Worm (Caenorhabditis elegans) whole organism, mixed stage, embryonic: Measurements from ENCODE around the gene K10G6.5.

ENCODE experiments used
- M03D4.4 ChIP-seq: sonication (generic microtip); optimal IDR thresholded peaks from 2 replicates; lab custom pipeline; 2017; ENCODE audit warnings: mild to moderate bottlenecking, missing genetic modification characterization, missing compliant biosample characterization
- bed-3 ChIP-seq: fragments of 200-800 bp; sonication (Bioruptor generic); optimal IDR thresholded peaks from 3 replicates; lab custom pipeline; 2018; ENCODE audit warnings: mild to moderate bottlenecking, missing genetic modification characterization, moderate library complexity, missing compliant biosample characterization
- blmp-1 ChIP-seq: fragments of 150-350 bp; optimal IDR thresholded peaks from 2 replicates; lab custom pipeline; 2014; ENCODE audit warnings: missing biosample characterization, missing genetic modification characterization
- ceh-43 ChIP-seq: fragments of 200-800 bp; sonication (Bioruptor generic); optimal IDR thresholded peaks from 2 replicates; lab custom pipeline; 2018; ENCODE audit warnings: mild to moderate bottlenecking, missing genetic modification characterization, moderate library complexity, missing compliant biosample characterization
- ceh-83 ChIP-seq: fragments of 200-800 bp; sonication (Bioruptor generic); optimal IDR thresholded peaks from 2 replicates; lab custom pipeline; 2018; ENCODE audit warnings: mild to moderate bottlenecking, missing genetic modification characterization, missing compliant biosample characterization
- ces-1 ChIP-seq: fragments of 150-350 bp; optimal IDR thresholded peaks from 2 replicates; lab custom pipeline; 2014; ENCODE audit warnings: missing biosample characterization, missing genetic modification reagents, missing genetic modification characterization
- cnd-1 ChIP-seq: fragments of 200-800 bp; sonication (Bioruptor generic); optimal IDR thresholded peaks from 2 replicates; lab custom pipeline; 2018; ENCODE audit warnings: mild to moderate bottlenecking, missing genetic modification characterization, missing compliant biosample characterization
- drap-1 ChIP-seq: fragments of 200-800 bp; sonication (Bioruptor generic); optimal IDR thresholded peaks from 3 replicates; lab custom pipeline; 2018; ENCODE audit warnings: mild to moderate bottlenecking, missing genetic modification characterization, missing compliant biosample characterization
- elt-3 ChIP-seq: fragments of 150-350 bp; optimal IDR thresholded peaks from 2 replicates; lab custom pipeline; 2014; ENCODE audit warnings: missing biosample characterization, missing genetic modification characterization
- flh-1 ChIP-seq: fragments of 200-800 bp; sonication (Bioruptor generic); optimal IDR thresholded peaks from 2 replicates; lab custom pipeline; 2018; ENCODE audit warnings: mild to moderate bottlenecking, missing genetic modification characterization, moderate library complexity, missing compliant biosample characterization
- ham-2 ChIP-seq: fragments of 200-800 bp; sonication (Bioruptor generic); optimal IDR thresholded peaks from 2 replicates; lab custom pipeline; 2018; ENCODE audit warnings: mild to moderate bottlenecking, missing genetic modification characterization, missing compliant biosample characterization
- hlh-1 ChIP-seq: fragments of 150-350 bp; optimal IDR thresholded peaks from 2 replicates; lab custom pipeline; 2014; ENCODE audit warnings: missing biosample characterization, missing genetic modification reagents, missing genetic modification characterization
- lin-13 ChIP-seq: fragments of 150-350 bp; optimal IDR thresholded peaks from 2 replicates; lab custom pipeline; 2014; ENCODE audit warnings: missing biosample characterization, missing genetic modification characterization
- lin-32 ChIP-seq: fragments of 200-800 bp; sonication (Bioruptor generic); optimal IDR thresholded peaks from 2 replicates; lab custom pipeline; 2018; ENCODE audit warnings: mild to moderate bottlenecking, missing genetic modification characterization, missing compliant biosample characterization
- lsy-2 ChIP-seq: fragments of 150-350 bp; optimal IDR thresholded peaks from 2 replicates; lab custom pipeline; 2014; ENCODE audit warnings: missing biosample characterization, missing genetic modification characterization
- mab-5 ChIP-seq: fragments of 150-350 bp; optimal IDR thresholded peaks from 2 replicates; lab custom pipeline; 2014; ENCODE audit warnings: missing biosample characterization, missing genetic modification characterization
- mep-1 ChIP-seq: fragments of 150-350 bp; optimal IDR thresholded peaks from 2 replicates; lab custom pipeline; 2017; ENCODE audit warnings: missing biosample characterization, missing genetic modification reagents, missing genetic modification characterization, inconsistent platforms
- mls-2 ChIP-seq: sonication (generic microtip); optimal IDR thresholded peaks from 2 replicates; lab custom pipeline; 2016; ENCODE audit warnings: mild to moderate bottlenecking, missing genetic modification characterization, moderate library complexity, missing compliant biosample characterization
- nhr-12 ChIP-seq: fragments of 150-350 bp; optimal IDR thresholded peaks from 2 replicates; lab custom pipeline; 2014; ENCODE audit warnings: missing biosample characterization, missing genetic modification characterization
- nhr-2 ChIP-seq: fragments of 150-350 bp; optimal IDR thresholded peaks from 2 replicates; lab custom pipeline; 2014; ENCODE audit warnings: missing biosample characterization, missing genetic modification characterization
- nhr-237 ChIP-seq: fragments of 150-350 bp; optimal IDR thresholded peaks from 2 replicates; lab custom pipeline; 2014; ENCODE audit warnings: missing biosample characterization, missing genetic modification characterization
- nhr-28 ChIP-seq: fragments of 150-350 bp; optimal IDR thresholded peaks from 2 replicates; lab custom pipeline; 2014; ENCODE audit warnings: missing biosample characterization, missing genetic modification characterization
- nhr-76 ChIP-seq: sonication (generic microtip); optimal IDR thresholded peaks from 2 replicates; lab custom pipeline; 2017; ENCODE audit warnings: missing biosample characterization, missing genetic modification characterization
- sem-2 ChIP-seq: fragments of 200-800 bp; sonication (Bioruptor generic); optimal IDR thresholded peaks from 2 replicates; lab custom pipeline; 2018; ENCODE audit warnings: mild to moderate bottlenecking, missing genetic modification characterization, missing compliant biosample characterization
- snpc-4 ChIP-seq: fragments of 150-350 bp; optimal IDR thresholded peaks from 2 replicates; lab custom pipeline; 2014; ENCODE audit warnings: missing biosample characterization, missing genetic modification characterization
- sptf-1 ChIP-seq: sonication (generic microtip); optimal IDR thresholded peaks from 2 replicates; lab custom pipeline; 2017; ENCODE audit warnings: mild to moderate bottlenecking, missing genetic modification characterization, moderate library complexity, missing compliant biosample characterization
- unc-120 ChIP-seq: sonication (generic microtip); optimal IDR thresholded peaks from 2 replicates; lab custom pipeline; 2017; ENCODE audit warnings: missing genetic modification characterization, missing compliant biosample characterization; ENCODE audit not compliant: poor library complexity, severe bottlenecking
- unc-39 ChIP-seq: fragments of 150-350 bp; optimal IDR thresholded peaks from 2 replicates; lab custom pipeline; 2014; ENCODE audit warnings: missing biosample characterization, missing genetic modification characterization
- unc-62 ChIP-seq: fragments of 150-350 bp; optimal IDR thresholded peaks from 2 replicates; lab custom pipeline; 2014; ENCODE audit warnings: missing biosample characterization, missing genetic modification reagents, missing genetic modification characterization
- zip-8 ChIP-seq: fragments of 150-350 bp; optimal IDR thresholded peaks from 2 replicates; lab custom pipeline; 2014; ENCODE audit warnings: missing biosample characterization, missing genetic modification characterization
- ztf-11 ChIP-seq: fragments of 150-350 bp; optimal IDR thresholded peaks from 2 replicates; lab custom pipeline; 2014; ENCODE audit warnings: missing biosample characterization, missing genetic modification characterization

Gene K10G6.5

DNA sequence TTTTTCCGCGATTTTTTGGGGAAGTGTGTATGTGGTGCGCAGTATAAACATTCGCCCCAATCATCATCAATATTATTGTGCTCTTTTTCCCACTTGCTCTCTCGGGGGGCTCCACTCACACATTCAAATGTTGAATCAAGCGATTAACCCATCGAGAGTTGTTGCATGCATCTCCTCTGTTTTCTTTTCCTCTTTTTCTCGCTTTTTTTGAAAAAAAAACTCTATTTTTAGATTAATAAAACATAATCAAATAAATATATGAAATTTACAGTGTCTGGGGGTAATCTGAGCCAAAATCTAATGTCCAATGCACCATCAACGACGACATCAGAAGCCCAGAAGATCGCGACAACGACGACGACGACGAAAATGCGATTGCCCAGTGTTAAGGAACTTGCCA, 17.6 kb downstream of the K10G6.5 start, which contains the start of gene ephx-1:
TSS of gene ephx-1 (plus strand) at position 301 of the 400 bp plus-strand sequence.
- TF ChIP-seq mls-2 (tag; lab: Kevin White, UChicago) (no peak), ceh-83 (GFP tag; lab: Kevin White, UChicago) (no peak), ham-2 (no peak), bed-3 (GFP tag; lab: Kevin White, UChicago) (no peak), unc-39 (no peak), mep-1 (tag; lab: Kevin White, UChicago) (no peak), blmp-1 (no peak), hlh-1 (tag; lab: Kevin White, UChicago) (no peak), elt-3 (tag; lab: Kevin White, UChicago) (no peak), zip-8 (tag; lab: Kevin White, UChicago) (no peak), unc-62 (no peak), ces-1 (GFP tag; lab: Kevin White, UChicago) (no peak), lin-32 (GFP tag; lab: Kevin White, UChicago) (no peak), nhr-76 (tag; lab: Kevin White, UChicago) (no peak), mab-5 (tag; lab: Kevin White, UChicago) (no peak), snpc-4 (tag; lab: Kevin White, UChicago) (no peak), ceh-43 (GFP tag; lab: Kevin White, UChicago) (no peak), drap-1 (GFP tag; lab: Kevin White, UChicago) (no peak), nhr-2 (tag; lab: Kevin White, UChicago) (no peak)

DNA sequence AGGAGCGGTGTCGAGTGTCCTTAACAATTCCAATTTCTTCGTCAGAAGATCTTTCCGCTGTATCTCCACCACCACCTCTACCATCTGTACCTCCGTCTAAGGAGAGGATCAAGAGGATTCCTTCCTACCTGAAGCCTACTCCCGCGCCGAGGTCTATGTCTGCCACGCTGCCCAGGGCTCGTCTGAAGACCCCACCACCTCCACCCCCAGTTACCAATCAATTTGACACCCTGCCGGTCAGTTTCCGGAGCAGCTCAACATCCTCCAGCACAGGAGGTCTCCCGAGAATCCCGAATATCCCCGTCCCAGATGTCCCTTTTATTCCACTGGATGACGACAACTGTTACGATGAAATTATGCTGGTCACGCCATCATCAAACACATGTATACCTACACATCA, 20.9 kb downstream of the K10G6.5 start:
- TF ChIP-seq blmp-1 (no peak), ces-1 (GFP tag; lab: Kevin White, UChicago) (no peak), flh-1 (GFP tag; lab: Kevin White, UChicago) (no peak), sptf-1 (tag; lab: Kevin White, UChicago) (no peak), ztf-11 (tag; lab: Kevin White, UChicago) (no peak), nhr-28 (tag; lab: Kevin White, UChicago) (no peak), lin-32 (GFP tag; lab: Kevin White, UChicago) (no peak), nhr-12 (tag; lab: Kevin White, UChicago) (no peak), nhr-76 (tag; lab: Kevin White, UChicago) (no peak), sem-2 (GFP tag; lab: Kevin White, UChicago) (no peak), snpc-4 (tag; lab: Kevin White, UChicago) (no peak)
- TF ChIP-seq, all 35 proteins: peak for 0

DNA sequence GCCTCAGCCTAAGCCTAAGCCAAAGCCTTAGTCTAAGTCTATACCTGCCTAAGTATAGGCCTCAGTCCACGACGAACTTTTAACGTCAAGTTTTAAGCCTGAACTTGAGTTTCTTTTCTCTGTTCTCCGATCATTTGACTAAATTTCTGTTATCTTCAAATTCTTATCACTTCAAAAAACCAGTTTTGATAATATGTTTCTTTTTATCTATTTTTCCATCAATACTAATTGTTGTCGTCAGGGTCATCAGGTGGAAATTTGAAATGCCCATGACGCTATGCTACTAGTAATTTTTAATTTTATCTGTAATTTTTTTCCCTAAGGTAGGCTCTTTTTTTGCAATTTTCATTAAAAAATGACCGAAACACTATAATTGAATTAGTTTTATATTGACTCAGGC, 24.5 kb downstream of the K10G6.5 start:
- TF ChIP-seq ztf-11 (tag; lab: Kevin White, UChicago), result no peak
- no peak for TF ChIP-seq lsy-2 (tag; lab: Kevin White, UChicago)
- TF ChIP-seq bed-3 (GFP tag; lab: Kevin White, UChicago), result no peak
- no peak for TF ChIP-seq unc-62
- no peak for TF ChIP-seq M03D4.4 (tag; lab: Kevin White, UChicago)
- TF ChIP-seq ceh-83 (GFP tag; lab: Kevin White, UChicago), result no peak
- TF ChIP-seq lin-13 (tag; lab: Kevin White, UChicago), result no peak
- TF ChIP-seq lin-32 (GFP tag; lab: Kevin White, UChicago), result no peak
- no peak for TF ChIP-seq flh-1 (GFP tag; lab: Kevin White, UChicago)
- no peak for TF ChIP-seq unc-39
- TF ChIP-seq cnd-1 (tag; lab: Kevin White, UChicago), result no peak
- TF ChIP-seq sem-2 (GFP tag; lab: Kevin White, UChicago), result no peak
- TF ChIP-seq snpc-4 (tag; lab: Kevin White, UChicago), result no peak
- no peak for TF ChIP-seq nhr-237 (tag; lab: Kevin White, UChicago)
- TF ChIP-seq unc-120 (tag; lab: Kevin White, UChicago), result no peak

DNA sequence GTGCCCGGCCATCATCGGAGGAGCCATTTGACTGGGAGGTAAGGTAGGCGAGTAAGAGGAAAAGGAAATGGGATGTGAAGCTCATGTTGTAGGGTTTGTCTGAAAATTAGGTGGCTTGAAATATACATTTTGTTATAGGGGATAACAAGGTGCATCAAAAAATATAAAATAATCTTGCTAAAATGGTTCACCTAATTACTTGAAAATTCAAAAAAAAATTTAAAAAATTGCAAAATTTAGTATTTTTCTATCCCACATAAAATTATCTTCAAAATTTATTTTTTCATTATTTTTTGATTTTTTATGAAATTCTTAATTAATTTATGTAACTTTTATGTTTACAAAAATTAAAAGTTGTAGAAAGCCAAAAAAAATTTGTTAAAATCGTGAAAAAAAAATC, 31.6 kb downstream of the K10G6.5 start, which contains the start of gene K07D4.6:
TSS of gene K07D4.6 (minus strand) at position 101 of the 400 bp plus-strand sequence.
- TF ChIP-seq blmp-1 (no peak), nhr-12 (tag; lab: Kevin White, UChicago) (no peak), zip-8 (tag; lab: Kevin White, UChicago) (no peak), mep-1 (tag; lab: Kevin White, UChicago) (no peak), elt-3 (tag; lab: Kevin White, UChicago) (no peak), ztf-11 (tag; lab: Kevin White, UChicago) (no peak), ham-2 (no peak), cnd-1 (tag; lab: Kevin White, UChicago) (no peak), nhr-237 (tag; lab: Kevin White, UChicago) (no peak), lin-13 (tag; lab: Kevin White, UChicago) (no peak), nhr-76 (tag; lab: Kevin White, UChicago) (no peak), ces-1 (GFP tag; lab: Kevin White, UChicago) (no peak)
